Worm (Caenorhabditis elegans) whole organism, young adult: ENCODE measurements around the gene T26G10.5.

ENCODE experiments used
- F22D6.2 ChIP-seq: sonication (generic microtip); optimal IDR thresholded peaks from 2 replicates; lab custom pipeline; 2016; ENCODE audit warnings: mild to moderate bottlenecking, missing genetic modification characterization, missing compliant biosample characterization
- F39B2.1 ChIP-seq: fragments of 200-800 bp; sonication (Bioruptor generic); IDR thresholded peaks from 2 replicates; pipeline ENCODE4 v1.3.6; 2022; ENCODE audit warnings: missing genetic modification reagents, missing genetic modification characterization, missing compliant biosample characterization
- K12H6.12 ChIP-seq: fragments of 200-800 bp; sonication (Bioruptor generic); optimal IDR thresholded peaks from 2 replicates; lab custom pipeline; 2018; ENCODE audit warnings: mild to moderate bottlenecking, missing genetic modification characterization, missing compliant biosample characterization
- ZK185.1 ChIP-seq: sonication (generic microtip); optimal IDR thresholded peaks from 2 replicates; lab custom pipeline; 2016; ENCODE audit warnings: mild to moderate bottlenecking, missing genetic modification characterization, missing compliant biosample characterization; ENCODE audit not compliant: poor library complexity, severe bottlenecking
- attf-3 ChIP-seq: fragments of 200-800 bp; sonication (Bioruptor generic); conservative IDR thresholded peaks from 2 replicates; pipeline ENCODE4 v1.3.6; 2022; ENCODE audit warnings: missing genetic modification reagents, missing genetic modification characterization, missing compliant biosample characterization
- dpl-1 ChIP-seq: fragments of 150-350 bp; optimal IDR thresholded peaks from 2 replicates; lab custom pipeline; 2014; ENCODE audit warnings: missing biosample characterization, missing genetic modification reagents, missing genetic modification characterization
- him-1 ChIP-seq: sonication (generic microtip); optimal IDR thresholded peaks from 2 replicates; lab custom pipeline; 2016; ENCODE audit warnings: missing genotype, missing genetic modification reagents, missing genetic modification characterization, missing compliant biosample characterization
- lin-40 ChIP-seq: sonication (generic microtip); optimal IDR thresholded peaks from 2 replicates; lab custom pipeline; 2016; ENCODE audit warnings: missing genetic modification characterization, mild to moderate bottlenecking, missing compliant biosample characterization, missing genotype, missing genetic modification reagents
- lsl-1 ChIP-seq: fragments of 200-800 bp; sonication (Bioruptor generic); optimal IDR thresholded peaks from 2 replicates; lab custom pipeline; 2018; ENCODE audit warnings: mild to moderate bottlenecking, missing genetic modification characterization, moderate library complexity, missing compliant biosample characterization
- snpc-4 ChIP-seq, 5 experiments: fragments of 150-350 bp in 1 of 5; sonication (generic microtip) in 4 of 5; optimal IDR thresholded peaks; 2 replicates each; lab custom pipeline; 2014 to 2018; ENCODE audit warnings: missing genetic modification characterization in 5 of 5, missing biosample characterization in 3 of 5, antibody characterized with exemption in 2 of 5, mild to moderate bottlenecking in 2 of 5, missing compliant biosample characterization in 2 of 5, missing genotype in 2 of 5, moderate library complexity in 2 of 5, missing genetic modification reagents in 1 of 5
- ztf-3 ChIP-seq: fragments of 200-800 bp; sonication (Bioruptor generic); optimal IDR thresholded peaks from 2 replicates; lab custom pipeline; 2018; ENCODE audit warnings: mild to moderate bottlenecking, missing genetic modification characterization, missing compliant biosample characterization

DNA sequence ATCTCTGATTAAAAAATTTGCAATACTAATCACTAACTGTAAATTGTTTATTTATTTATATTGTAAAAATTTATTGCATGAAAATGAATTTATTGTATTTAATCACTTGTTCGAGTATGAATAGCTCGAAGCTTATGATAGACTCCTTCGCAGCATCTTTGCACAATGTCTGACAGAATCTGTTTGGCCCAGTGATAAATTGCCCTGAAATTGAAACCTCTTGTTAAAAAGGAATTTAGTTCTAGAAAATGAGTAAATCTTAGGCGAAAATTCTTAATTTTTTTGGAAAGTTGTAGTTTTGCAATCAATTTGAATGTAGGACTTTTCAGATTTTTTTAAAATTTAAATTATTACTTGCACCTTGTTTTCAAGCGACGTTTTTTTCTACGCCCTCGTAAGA, 8.8 kb upstream of the T26G10.5 start:
- no peak for TF ChIP-seq snpc-4 (GFP tag; optimal IDR thresholded peaks at IDR 0.05; lab: Kevin White, UChicago)
- TF ChIP-seq snpc-4 (tag; optimal IDR thresholded peaks at IDR 0.05; lab: Kevin White, UChicago): peak in 1 of 4 experiments; percentile 13
- no peak for TF ChIP-seq lsl-1 (GFP tag; lab: Kevin White, UChicago)
- no peak for TF ChIP-seq lin-40 (tag; lab: Kevin White, UChicago)
- no peak for TF ChIP-seq K12H6.12 (tag; lab: Kevin White, UChicago)
- TF ChIP-seq F39B2.1: no peak
- TF ChIP-seq him-1: peak; percentile 77
- no peak for TF ChIP-seq attf-3 (GFP tag; lab: Robert Waterston, UW)
- no peak for TF ChIP-seq ZK185.1
- TF ChIP-seq dpl-1 (GFP tag; lab: Kevin White, UChicago): no peak
- no peak for TF ChIP-seq ztf-3 (GFP tag; lab: Kevin White, UChicago)
- no peak for TF ChIP-seq F22D6.2 (tag; lab: Kevin White, UChicago)
